Worm (Caenorhabditis elegans) whole organism, L1 larva: ENCODE data around the gene ctsa-2.

ENCODE experiments used
- C34B4.2 ChIP-seq: sonication (generic microtip); optimal IDR thresholded peaks from 2 replicates; lab custom pipeline; 2017; ENCODE audit warnings: mild to moderate bottlenecking, missing genetic modification characterization, missing compliant biosample characterization
- aha-1 ChIP-seq: fragments of 150-350 bp; optimal IDR thresholded peaks from 2 replicates; lab custom pipeline; 2014; ENCODE audit warnings: missing biosample characterization, missing genetic modification characterization
- ceh-63 ChIP-seq: fragments of 200-800 bp; sonication (Bioruptor generic); optimal IDR thresholded peaks from 2 replicates; lab custom pipeline; 2018; ENCODE audit warnings: mild to moderate bottlenecking, missing genetic modification characterization, missing compliant biosample characterization
- ceh-8 ChIP-seq: fragments of 200-800 bp; sonication (Bioruptor generic); optimal IDR thresholded peaks from 2 replicates; lab custom pipeline; 2018; ENCODE audit warnings: mild to moderate bottlenecking, missing genetic modification characterization, moderate library complexity, missing compliant biosample characterization
- ceh-88 ChIP-seq: fragments of 200-800 bp; sonication (Bioruptor generic); IDR thresholded peaks from 2 replicates; pipeline ENCODE4 v1.3.6; 2022; ENCODE audit warnings: missing genetic modification characterization, missing compliant biosample characterization
- ceh-90 ChIP-seq: sonication (generic microtip); optimal IDR thresholded peaks from 2 replicates; lab custom pipeline; 2016; ENCODE audit warnings: missing genetic modification characterization, missing compliant biosample characterization
- ces-1 ChIP-seq: fragments of 150-350 bp; optimal IDR thresholded peaks from 2 replicates; lab custom pipeline; 2014; ENCODE audit warnings: missing biosample characterization, missing genetic modification reagents, missing genetic modification characterization
- dpl-1 ChIP-seq, 3 experiments: fragments of 150-350 bp in 2 of 3; sonication (generic microtip) in 1 of 3; optimal IDR thresholded peaks; 2 replicates each; lab custom pipeline; 2014 to 2017; ENCODE audit warnings: missing biosample characterization in 3 of 3, missing genetic modification characterization in 3 of 3, missing genetic modification reagents in 3 of 3
- dsc-1 ChIP-seq: sonication (generic microtip); optimal IDR thresholded peaks from 2 replicates; lab custom pipeline; 2016; ENCODE audit warnings: mild to moderate bottlenecking, missing genetic modification characterization, missing compliant biosample characterization
- egl-13 ChIP-seq: sonication (generic microtip); optimal IDR thresholded peaks from 2 replicates; lab custom pipeline; 2016; ENCODE audit warnings: missing genotype, missing genetic modification reagents, missing genetic modification characterization, missing compliant biosample characterization
- elt-2 ChIP-seq: sonication (generic microtip); optimal IDR thresholded peaks from 2 replicates; lab custom pipeline; 2016; ENCODE audit warnings: missing genetic modification characterization, mild to moderate bottlenecking, inconsistent platforms, missing compliant biosample characterization, missing genetic modification reagents
- elt-3 ChIP-seq, 6 experiments: fragments of 150-350 bp in 1 of 6; sonication (generic microtip); optimal IDR thresholded peaks; 2 replicates each; lab custom pipeline; 2017 to 2018; ENCODE audit warnings: missing biosample characterization in 6 of 6, missing genetic modification characterization in 6 of 6, inconsistent platforms in 1 of 6
- ets-5 ChIP-seq: fragments of 200-800 bp; sonication (Bioruptor generic); IDR thresholded peaks from 2 replicates; pipeline ENCODE4 v1.3.6; 2022; ENCODE audit warnings: missing genetic modification characterization, missing compliant biosample characterization
- fkh-8 ChIP-seq: sonication (generic microtip); optimal IDR thresholded peaks from 2 replicates; lab custom pipeline; 2016; ENCODE audit warnings: mild to moderate bottlenecking, missing genetic modification characterization, missing compliant biosample characterization
- hlh-4 ChIP-seq: sonication (generic microtip); optimal IDR thresholded peaks from 2 replicates; lab custom pipeline; 2016; ENCODE audit warnings: mild to moderate bottlenecking, missing genetic modification characterization, missing compliant biosample characterization
- hpl-2 ChIP-seq: fragments of 150-350 bp; optimal IDR thresholded peaks from 2 replicates; lab custom pipeline; 2014; ENCODE audit warnings: missing biosample characterization, missing genetic modification reagents, missing genetic modification characterization
- jun-1 ChIP-seq: fragments of 150-350 bp; optimal IDR thresholded peaks from 2 replicates; lab custom pipeline; 2014; ENCODE audit warnings: missing biosample characterization, missing genetic modification reagents, missing genetic modification characterization
- lin-14 ChIP-seq: fragments of 200-800 bp; sonication (Bioruptor generic); optimal IDR thresholded peaks from 2 replicates; lab custom pipeline; 2018; ENCODE audit warnings: mild to moderate bottlenecking, missing genetic modification characterization, moderate library complexity, missing compliant biosample characterization
- lin-15B ChIP-seq: fragments of 150-350 bp; sonication (generic microtip); optimal IDR thresholded peaks from 3 replicates; lab custom pipeline; 2014; ENCODE audit warnings: missing biosample characterization, missing genetic modification characterization
- mab-9 ChIP-seq: fragments of 200-800 bp; sonication (Bioruptor generic); IDR thresholded peaks from 2 replicates; pipeline ENCODE4 v1.3.6; 2022; ENCODE audit warnings: missing genetic modification reagents, missing genetic modification characterization, missing compliant biosample characterization
- mdl-1 ChIP-seq, 2 experiments: fragments of 150-350 bp; optimal IDR thresholded peaks; 2 replicates each; lab custom pipeline; 2014 to 2017; ENCODE audit warnings: missing biosample characterization in 2 of 2, missing genetic modification characterization in 2 of 2, inconsistent platforms in 1 of 2
- mef-2 ChIP-seq: fragments of 150-350 bp; optimal IDR thresholded peaks from 2 replicates; lab custom pipeline; 2014; ENCODE audit warnings: missing biosample characterization, missing genetic modification characterization
- nhr-12 ChIP-seq: sonication (generic microtip); optimal IDR thresholded peaks from 2 replicates; lab custom pipeline; 2017; ENCODE audit warnings: missing biosample characterization, missing genetic modification characterization
- nhr-20 ChIP-seq: sonication (generic microtip); optimal IDR thresholded peaks from 2 replicates; lab custom pipeline; 2016; ENCODE audit warnings: mild to moderate bottlenecking, missing genetic modification characterization, missing compliant biosample characterization
- nhr-71 ChIP-seq: sonication (generic microtip); optimal IDR thresholded peaks from 2 replicates; lab custom pipeline; 2016; ENCODE audit warnings: mild to moderate bottlenecking, missing genetic modification characterization, moderate library complexity, missing compliant biosample characterization
- nhr-77 ChIP-seq: fragments of 150-350 bp; optimal IDR thresholded peaks from 2 replicates; lab custom pipeline; 2014; ENCODE audit warnings: missing biosample characterization, missing genetic modification characterization
- pag-3 ChIP-seq: sonication (generic microtip); optimal IDR thresholded peaks from 2 replicates; lab custom pipeline; 2017; ENCODE audit warnings: missing genetic modification characterization, mild to moderate bottlenecking, missing compliant biosample characterization, antibody characterized with exemption, borderline replicate concordance; ENCODE audit not compliant: insufficient read depth
- pax-3 ChIP-seq: fragments of 200-800 bp; sonication (Bioruptor generic); optimal IDR thresholded peaks from 2 replicates; lab custom pipeline; 2018; ENCODE audit warnings: mild to moderate bottlenecking, missing genetic modification characterization, moderate library complexity, missing compliant biosample characterization
- pqm-1 ChIP-seq: sonication (generic microtip); optimal IDR thresholded peaks from 3 replicates; lab custom pipeline; 2017; ENCODE audit warnings: missing biosample characterization, missing genetic modification characterization
- snpc-4 ChIP-seq: fragments of 150-350 bp; optimal IDR thresholded peaks from 2 replicates; lab custom pipeline; 2014; ENCODE audit warnings: missing biosample characterization, missing genetic modification characterization
- sox-4 ChIP-seq: sonication (generic microtip); optimal IDR thresholded peaks from 2 replicates; lab custom pipeline; 2016; ENCODE audit warnings: missing genetic modification characterization, missing compliant biosample characterization
- sup-37 ChIP-seq: fragments of 200-800 bp; sonication (Bioruptor generic); optimal IDR thresholded peaks from 2 replicates; lab custom pipeline; 2018; ENCODE audit warnings: mild to moderate bottlenecking, missing genetic modification characterization, missing compliant biosample characterization
- swsn-7 ChIP-seq: sonication (generic microtip); optimal IDR thresholded peaks from 2 replicates; lab custom pipeline; 2016; ENCODE audit warnings: missing genetic modification characterization, missing compliant biosample characterization
- tlp-1 ChIP-seq: fragments of 150-350 bp; optimal IDR thresholded peaks from 2 replicates; lab custom pipeline; 2014; ENCODE audit warnings: missing biosample characterization, missing genetic modification characterization
- unc-30 ChIP-seq: sonication (generic microtip); optimal IDR thresholded peaks from 2 replicates; lab custom pipeline; 2017; ENCODE audit warnings: missing biosample characterization, missing genetic modification characterization
- unc-62 ChIP-seq: fragments of 150-350 bp; optimal IDR thresholded peaks from 2 replicates; lab custom pipeline; 2014; ENCODE audit warnings: missing biosample characterization, missing genetic modification reagents, missing genetic modification characterization
- unc-98 ChIP-seq: fragments of 200-800 bp; sonication (Bioruptor generic); IDR thresholded peaks from 2 replicates; pipeline ENCODE4 v1.3.6; 2022; ENCODE audit warnings: missing genetic modification characterization, missing compliant biosample characterization
- vab-15 ChIP-seq: sonication (generic microtip); optimal IDR thresholded peaks from 2 replicates; lab custom pipeline; 2017; ENCODE audit warnings: missing genotype, mild to moderate bottlenecking, missing genetic modification characterization, missing compliant biosample characterization
- xbp-1 ChIP-seq: sonication (generic microtip); optimal IDR thresholded peaks from 2 replicates; lab custom pipeline; 2016; ENCODE audit warnings: missing genetic modification characterization, missing compliant biosample characterization
- zag-1 ChIP-seq: fragments of 150-350 bp; optimal IDR thresholded peaks from 2 replicates; lab custom pipeline; 2014; ENCODE audit warnings: missing biosample characterization, missing genetic modification characterization
- zip-4 ChIP-seq: fragments of 200-800 bp; sonication (Bioruptor generic); optimal IDR thresholded peaks from 2 replicates; lab custom pipeline; 2018; ENCODE audit warnings: mild to moderate bottlenecking, missing genetic modification characterization, moderate library complexity, missing compliant biosample characterization
- ztf-11 ChIP-seq, 2 experiments: sonication (generic microtip); optimal IDR thresholded peaks; 2 replicates each; lab custom pipeline; 2016 to 2017; ENCODE audit warnings: missing genetic modification characterization in 2 of 2, missing biosample characterization in 1 of 2, missing compliant biosample characterization in 1 of 2
- ztf-4 ChIP-seq: fragments of 150-350 bp; optimal IDR thresholded peaks from 2 replicates; lab custom pipeline; 2014; ENCODE audit warnings: missing biosample characterization, missing genetic modification characterization

The ctsa-2 gene

ce11 chrX:6437545-6437944 lies 7.1 kb upstream of the ctsa-2 start, which contains the start of gene K10C2.8:
K10C2.8 (minus strand) TSS chrX:6437645.
- TF ChIP-seq nhr-71 (no peak), zag-1 (tag; lab: Kevin White, UChicago) (no peak), unc-98 (no peak), sup-37 (GFP tag; lab: Kevin White, UChicago) (no peak), vab-15 (no peak), fkh-8 (tag; lab: Kevin White, UChicago) (no peak), jun-1 (no peak), ceh-63 (GFP tag; lab: Kevin White, UChicago) (no peak), pax-3 (tag; lab: Kevin White, UChicago) (no peak), ceh-88 (GFP tag; lab: Robert Waterston, UW) (no peak), snpc-4 (tag; lab: Kevin White, UChicago) (no peak), sox-4 (no peak), unc-30 (tag; lab: Kevin White, UChicago) (no peak), zip-4 (GFP tag; lab: Kevin White, UChicago) (no peak), hpl-2 (GFP tag; lab: Kevin White, UChicago) (no peak), hlh-4 (tag; lab: Kevin White, UChicago) (no peak), C34B4.2 (tag; lab: Kevin White, UChicago) (no peak)

DNA sequence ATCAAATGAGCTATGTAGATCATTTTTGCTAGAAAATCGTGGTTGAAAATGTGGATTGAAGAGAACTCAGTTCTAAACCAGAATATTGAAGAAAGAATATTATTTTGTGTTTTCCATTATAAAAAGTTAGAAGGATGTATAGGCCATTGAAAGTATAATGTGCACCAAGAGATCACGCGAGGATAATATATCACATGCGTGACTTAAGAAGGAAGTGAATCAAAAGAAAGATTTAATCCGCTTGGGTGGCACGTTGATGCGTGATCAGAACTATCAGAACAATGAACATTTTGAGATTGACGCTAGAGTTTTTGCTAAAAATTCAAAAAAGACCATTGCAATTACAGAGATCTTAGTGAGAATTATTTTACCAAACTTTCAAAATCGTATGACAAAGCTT lies 5.4 kb upstream of the ctsa-2 start:
- no peak for TF ChIP-seq unc-98
- TF ChIP-seq pag-3 (tag; lab: Kevin White, UChicago), result no peak
- TF ChIP-seq C34B4.2 (tag; lab: Kevin White, UChicago), result no peak
- peak; percentile 11 for TF ChIP-seq nhr-71
- no peak for TF ChIP-seq tlp-1 (tag; lab: Kevin White, UChicago)
- peak; percentile 66 for TF ChIP-seq fkh-8 (tag; lab: Kevin White, UChicago)
- peak; percentile 27 for TF ChIP-seq pax-3 (tag; lab: Kevin White, UChicago)
- TF ChIP-seq egl-13 (tag; lab: Kevin White, UChicago), result peak; percentile 11
- TF ChIP-seq mdl-1 (tag; optimal IDR thresholded peaks at IDR 0.05; lab: Kevin White, UChicago), result no peak
- TF ChIP-seq dsc-1 (tag; lab: Kevin White, UChicago), result peak; percentile 77
- TF ChIP-seq, all 84 proteins: peak for 5

DNA sequence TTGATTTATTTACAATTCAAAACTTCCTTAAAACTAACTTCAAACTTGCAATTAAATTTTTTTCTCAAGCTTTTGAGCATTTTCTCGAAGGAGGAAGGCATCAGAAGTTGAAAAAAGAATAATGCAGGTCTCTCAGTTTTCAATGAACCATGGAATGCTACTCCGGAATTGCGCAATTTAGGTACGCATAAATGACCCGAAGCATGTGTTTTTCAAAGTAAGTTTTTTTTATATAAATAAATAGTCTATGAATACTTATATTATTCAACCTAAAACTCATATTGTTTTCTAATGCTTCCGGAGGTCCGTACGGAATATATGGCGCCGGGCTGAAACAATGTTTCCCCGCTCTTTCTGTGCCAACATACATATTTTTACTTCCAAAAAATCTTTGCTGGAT lies 3.3 kb upstream of the ctsa-2 start, which contains the start of gene K10C2.2:
Gene K10C2.2, minus strand, starts transcription at position 101 of the 400 bp plus-strand sequence.
- TF ChIP-seq unc-98 (no peak), tlp-1 (tag; lab: Kevin White, UChicago) (no peak), C34B4.2 (tag; lab: Kevin White, UChicago) (no peak), aha-1 (tag; lab: Kevin White, UChicago) (no peak), elt-3 (tag; optimal IDR thresholded peaks at IDR 0.05; lab: Kevin White, UChicago) (no peak), nhr-12 (tag; lab: Kevin White, UChicago) (no peak), ceh-90 (tag; lab: Kevin White, UChicago) (no peak), egl-13 (tag; lab: Kevin White, UChicago) (no peak), mef-2 (no peak), dpl-1 (GFP tag; optimal IDR thresholded peaks at IDR 0.05; lab: Kevin White, UChicago) (no peak), ztf-11 (tag; optimal IDR thresholded peaks at IDR 0.05; lab: Kevin White, UChicago) (no peak), snpc-4 (tag; lab: Kevin White, UChicago) (no peak), ztf-4 (tag; lab: Kevin White, UChicago) (no peak), mdl-1 (tag; optimal IDR thresholded peaks at IDR 0.05; lab: Kevin White, UChicago) (no peak), zip-4 (GFP tag; lab: Kevin White, UChicago) (no peak), zag-1 (tag; lab: Kevin White, UChicago) (no peak)

DNA sequence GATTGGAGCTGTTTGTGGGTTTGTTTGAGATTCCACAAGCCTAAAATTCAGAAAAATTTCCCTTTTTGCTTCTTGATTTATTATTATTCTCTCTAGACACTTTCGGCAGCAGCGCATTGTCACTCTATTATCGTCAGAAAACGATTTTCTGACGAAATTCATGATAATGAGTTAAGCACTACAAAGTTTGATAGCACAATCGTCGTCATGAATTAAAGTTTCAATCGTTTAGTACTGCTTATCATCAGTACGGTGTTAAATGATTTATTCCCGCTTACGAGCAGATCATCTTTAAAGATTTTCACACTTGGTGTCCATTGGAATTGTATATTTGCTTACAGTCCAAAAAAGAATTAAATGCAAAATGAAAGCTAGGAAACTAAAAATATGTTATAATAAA lies 858 bp downstream of the ctsa-2 start:
- TF ChIP-seq ceh-63 (GFP tag; lab: Kevin White, UChicago) (no peak), elt-2 (tag; lab: Kevin White, UChicago) (peak; percentile 88)

ce11 chrX:6427147-6427546 lies 3.3 kb downstream of the ctsa-2 start:
- TF ChIP-seq pqm-1 (peak; percentile 22), pax-3 (tag; lab: Kevin White, UChicago) (no peak), xbp-1 (tag; lab: Kevin White, UChicago) (no peak), swsn-7 (tag; lab: Kevin White, UChicago) (no peak), ztf-4 (tag; lab: Kevin White, UChicago) (no peak), nhr-71 (no peak), nhr-20 (tag; lab: Kevin White, UChicago) (no peak), ces-1 (no peak), sup-37 (GFP tag; lab: Kevin White, UChicago) (no peak), nhr-77 (no peak), ets-5 (GFP tag; lab: Robert Waterston, UW) (no peak), unc-30 (tag; lab: Kevin White, UChicago) (no peak), mab-9 (GFP tag; lab: Robert Waterston, UW) (no peak), ceh-8 (GFP tag; lab: Kevin White, UChicago) (no peak), lin-14 (GFP tag; lab: Kevin White, UChicago) (peak; percentile 5), lin-15B (tag; lab: Kevin White, UChicago) (no peak), elt-2 (tag; lab: Kevin White, UChicago) (peak; percentile 91), unc-62 (GFP tag; lab: Kevin White, UChicago) (no peak)
